Worm (Caenorhabditis elegans) whole organism, L2 larva: ENCODE measurements around the gene F45D3.4.

Experiments used
- F13H6.1 ChIP-seq: sonication (generic microtip); optimal IDR thresholded peaks from 2 replicates; lab custom pipeline; 2016; ENCODE audit warnings: missing genetic modification characterization, missing compliant biosample characterization
- R02D3.7 ChIP-seq: fragments of 150-350 bp; optimal IDR thresholded peaks from 2 replicates; lab custom pipeline; 2014; ENCODE audit warnings: missing biosample characterization, missing genetic modification characterization
- Y55F3AM.14 ChIP-seq: fragments of 200-800 bp; sonication (Bioruptor generic); optimal IDR thresholded peaks from 2 replicates; lab custom pipeline; 2018; ENCODE audit warnings: mild to moderate bottlenecking, missing genetic modification characterization, missing compliant biosample characterization
- ZK546.5 ChIP-seq: sonication (generic microtip); optimal IDR thresholded peaks from 2 replicates; lab custom pipeline; 2017; ENCODE audit warnings: missing biosample characterization, missing genetic modification characterization
- alr-1 ChIP-seq: fragments of 150-350 bp; optimal IDR thresholded peaks from 2 replicates; lab custom pipeline; 2014; ENCODE audit warnings: missing biosample characterization, missing genetic modification characterization
- aly-2 ChIP-seq: fragments of 150-350 bp; optimal IDR thresholded peaks from 2 replicates; lab custom pipeline; 2014; ENCODE audit warnings: missing biosample characterization, missing genetic modification characterization
- blmp-1 ChIP-seq: sonication (generic microtip); optimal IDR thresholded peaks from 2 replicates; lab custom pipeline; 2017; ENCODE audit warnings: missing genetic modification characterization, mild to moderate bottlenecking, missing compliant biosample characterization, antibody characterized with exemption, moderate library complexity; ENCODE audit not compliant: insufficient read depth
- ceh-16 ChIP-seq: fragments of 150-350 bp; optimal IDR thresholded peaks from 2 replicates; lab custom pipeline; 2014; ENCODE audit warnings: missing biosample characterization, missing genetic modification characterization
- ceh-82 ChIP-seq: fragments of 150-350 bp; optimal IDR thresholded peaks from 2 replicates; lab custom pipeline; 2014; ENCODE audit warnings: missing biosample characterization, missing genetic modification characterization
- crh-2 ChIP-seq: sonication (generic microtip); optimal IDR thresholded peaks from 2 replicates; lab custom pipeline; 2017; ENCODE audit warnings: missing biosample characterization, missing genetic modification characterization
- dmd-4 ChIP-seq: sonication (generic microtip); optimal IDR thresholded peaks from 2 replicates; lab custom pipeline; 2017; ENCODE audit warnings: missing biosample characterization, missing genetic modification characterization
- egl-27 ChIP-seq: sonication (generic microtip); optimal IDR thresholded peaks from 3 replicates; lab custom pipeline; 2017; ENCODE audit warnings: missing biosample characterization, missing genetic modification reagents, missing genetic modification characterization
- elt-1 ChIP-seq: fragments of 150-350 bp; optimal IDR thresholded peaks from 2 replicates; lab custom pipeline; 2014; ENCODE audit warnings: missing biosample characterization, missing genetic modification characterization
- elt-3 ChIP-seq: sonication (generic microtip); optimal IDR thresholded peaks from 2 replicates; lab custom pipeline; 2017; ENCODE audit warnings: missing biosample characterization, missing genetic modification characterization
- fos-1 ChIP-seq: fragments of 150-350 bp; optimal IDR thresholded peaks from 2 replicates; lab custom pipeline; 2014; ENCODE audit warnings: missing biosample characterization, missing genetic modification characterization
- lin-11 ChIP-seq: fragments of 150-350 bp; sonication (generic microtip); optimal IDR thresholded peaks from 2 replicates; lab custom pipeline; 2014; ENCODE audit warnings: missing biosample characterization, missing genetic modification characterization, inconsistent platforms, mixed read lengths
- lin-13 ChIP-seq: fragments of 150-350 bp; optimal IDR thresholded peaks from 2 replicates; lab custom pipeline; 2014; ENCODE audit warnings: missing biosample characterization, missing genetic modification reagents, missing genetic modification characterization
- lsy-2 ChIP-seq, 2 experiments: fragments of 150-350 bp in 1 of 2; sonication (generic microtip) in 1 of 2; optimal IDR thresholded peaks; 2 replicates each; lab custom pipeline; 2014 to 2017; ENCODE audit warnings: missing biosample characterization in 2 of 2, missing genetic modification characterization in 2 of 2
- mab-5 ChIP-seq: fragments of 150-350 bp; optimal IDR thresholded peaks from 2 replicates; lab custom pipeline; 2014; ENCODE audit warnings: missing biosample characterization, missing genetic modification characterization
- mbf-1 ChIP-seq: sonication (generic microtip); optimal IDR thresholded peaks from 2 replicates; lab custom pipeline; 2017; ENCODE audit warnings: missing biosample characterization, missing genetic modification characterization
- mdl-1 ChIP-seq, 2 experiments: fragments of 150-350 bp in 1 of 2; sonication (generic microtip) in 1 of 2; optimal IDR thresholded peaks; 2 replicates each; lab custom pipeline; 2017; ENCODE audit warnings: missing biosample characterization in 2 of 2, missing genetic modification characterization in 2 of 2
- nhr-10 ChIP-seq: sonication (generic microtip); optimal IDR thresholded peaks from 2 replicates; lab custom pipeline; 2017; ENCODE audit warnings: missing biosample characterization, missing genetic modification characterization
- nhr-11 ChIP-seq: fragments of 150-350 bp; optimal IDR thresholded peaks from 2 replicates; lab custom pipeline; 2014; ENCODE audit warnings: missing biosample characterization, missing genetic modification characterization
- nhr-12 ChIP-seq: fragments of 150-350 bp; optimal IDR thresholded peaks from 2 replicates; lab custom pipeline; 2014; ENCODE audit warnings: missing biosample characterization, missing genetic modification characterization
- nhr-21 ChIP-seq: fragments of 150-350 bp; optimal IDR thresholded peaks from 2 replicates; lab custom pipeline; 2014; ENCODE audit warnings: missing biosample characterization, missing genetic modification characterization
- nhr-23 ChIP-seq: fragments of 150-350 bp; optimal IDR thresholded peaks from 2 replicates; lab custom pipeline; 2014; ENCODE audit warnings: missing biosample characterization, missing genetic modification reagents, missing genetic modification characterization
- nhr-237 ChIP-seq: fragments of 150-350 bp; optimal IDR thresholded peaks from 2 replicates; lab custom pipeline; 2014; ENCODE audit warnings: missing biosample characterization, missing genetic modification characterization
- nhr-25 ChIP-seq: fragments of 150-350 bp; sonication (generic microtip); optimal IDR thresholded peaks from 3 replicates; lab custom pipeline; 2014; ENCODE audit warnings: missing biosample characterization, missing genetic modification characterization
- nhr-6 ChIP-seq: fragments of 150-350 bp; optimal IDR thresholded peaks from 2 replicates; lab custom pipeline; 2014; ENCODE audit warnings: missing biosample characterization, missing genetic modification characterization
- nhr-77 ChIP-seq: fragments of 150-350 bp; optimal IDR thresholded peaks from 2 replicates; lab custom pipeline; 2014; ENCODE audit warnings: missing biosample characterization, missing genetic modification characterization
- peb-1 ChIP-seq: fragments of 150-350 bp; optimal IDR thresholded peaks from 2 replicates; lab custom pipeline; 2014; ENCODE audit warnings: missing biosample characterization, missing genetic modification characterization
- sem-4 ChIP-seq: fragments of 150-350 bp; optimal IDR thresholded peaks from 2 replicates; lab custom pipeline; 2014; ENCODE audit warnings: missing biosample characterization, missing genetic modification reagents, missing genetic modification characterization
- skn-1 ChIP-seq: sonication (generic microtip); optimal IDR thresholded peaks from 2 replicates; lab custom pipeline; 2017; ENCODE audit warnings: missing biosample characterization, missing genetic modification characterization
- sma-3 ChIP-seq: sonication (generic microtip); optimal IDR thresholded peaks from 2 replicates; lab custom pipeline; 2016; ENCODE audit warnings: missing genetic modification reagents, missing genetic modification characterization, missing compliant biosample characterization
- sma-9 ChIP-seq, 2 experiments: fragments of 150-350 bp in 1 of 2; sonication (generic microtip) in 1 of 2; optimal IDR thresholded peaks; 2 replicates each; lab custom pipeline; 2014 to 2016; ENCODE audit warnings: missing genetic modification characterization in 2 of 2, mild to moderate bottlenecking in 1 of 2, missing biosample characterization in 1 of 2, missing compliant biosample characterization in 1 of 2, missing genetic modification reagents in 1 of 2, moderate library complexity in 1 of 2
- snpc-4 ChIP-seq: fragments of 150-350 bp; optimal IDR thresholded peaks from 2 replicates; lab custom pipeline; 2014; ENCODE audit warnings: missing biosample characterization, missing genetic modification characterization
- unc-39 ChIP-seq: fragments of 150-350 bp; optimal IDR thresholded peaks from 2 replicates; lab custom pipeline; 2014; ENCODE audit warnings: missing biosample characterization, missing genetic modification characterization
- unc-55 ChIP-seq: fragments of 150-350 bp; sonication (generic microtip); optimal IDR thresholded peaks from 3 replicates; lab custom pipeline; 2014; ENCODE audit warnings: missing biosample characterization, missing genetic modification reagents, missing genetic modification characterization
- unc-62 ChIP-seq: fragments of 150-350 bp; optimal IDR thresholded peaks from 2 replicates; lab custom pipeline; 2014; ENCODE audit warnings: missing biosample characterization, missing genetic modification reagents, missing genetic modification characterization
- zag-1 ChIP-seq: fragments of 150-350 bp; optimal IDR thresholded peaks from 2 replicates; lab custom pipeline; 2014; ENCODE audit warnings: missing biosample characterization, missing genetic modification characterization
- ztf-1 ChIP-seq: fragments of 200-800 bp; sonication (Bioruptor generic); conservative IDR thresholded peaks from 2 replicates; pipeline ENCODE4 v1.3.6; 2022; ENCODE audit warnings: missing genetic modification characterization, missing compliant biosample characterization
- ztf-11 ChIP-seq: sonication (generic microtip); optimal IDR thresholded peaks from 2 replicates; lab custom pipeline; 2017; ENCODE audit warnings: missing biosample characterization, missing genetic modification characterization
- ztf-4 ChIP-seq: fragments of 150-350 bp; optimal IDR thresholded peaks from 2 replicates; lab custom pipeline; 2014; ENCODE audit warnings: missing biosample characterization, missing genetic modification characterization

Gene F45D3.4

DNA sequence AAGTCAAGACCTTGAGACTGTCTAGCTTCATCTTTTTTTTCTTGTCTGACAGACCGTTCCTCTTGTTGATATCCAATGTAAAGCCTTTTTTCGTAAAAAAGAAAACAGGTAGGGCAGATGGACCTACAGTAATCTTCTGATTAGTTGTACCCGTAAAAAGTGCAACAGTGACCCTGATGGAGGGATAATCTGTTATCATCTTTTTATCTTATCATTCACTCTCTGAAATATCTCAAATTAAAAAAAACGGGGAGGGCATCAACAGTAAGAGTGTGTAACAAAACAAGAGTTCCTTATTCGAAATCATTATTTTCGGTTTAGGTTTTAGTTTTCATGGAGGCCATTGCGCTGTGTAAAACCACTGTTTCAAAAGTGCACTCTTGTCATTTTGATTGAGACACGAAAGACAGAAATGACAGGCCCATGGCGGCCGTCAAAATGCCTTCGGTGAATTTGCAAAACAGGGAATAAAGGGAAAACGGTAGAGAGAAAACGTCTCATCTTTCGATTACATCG is 19.3 kb downstream of the F45D3.4 start:
- TF ChIP-seq ztf-11 (tag; lab: Kevin White, UChicago) (no peak), aly-2 (tag; lab: Kevin White, UChicago) (no peak), alr-1 (tag; lab: Kevin White, UChicago) (no peak), snpc-4 (no peak), sem-4 (tag; lab: Kevin White, UChicago) (no peak), elt-1 (tag; lab: Kevin White, UChicago) (no peak), sma-3 (peak; percentile 63), crh-2 (tag; lab: Kevin White, UChicago) (peak; percentile 13), F13H6.1 (tag; lab: Kevin White, UChicago) (no peak), unc-39 (tag; lab: Kevin White, UChicago) (no peak), R02D3.7 (no peak), ztf-4 (tag; lab: Kevin White, UChicago) (no peak), peb-1 (tag; lab: Kevin White, UChicago) (no peak), mab-5 (tag; lab: Kevin White, UChicago) (no peak), nhr-11 (no peak), nhr-6 (tag; lab: Kevin White, UChicago) (no peak), ztf-1 (no peak), lin-13 (GFP tag; lab: Kevin White, UChicago) (no peak), fos-1 (tag; lab: Kevin White, UChicago) (peak; percentile 8), ceh-16 (tag; lab: Kevin White, UChicago) (peak; percentile 23), egl-27 (tag; lab: Kevin White, UChicago) (peak; percentile 12), lin-11 (tag; lab: Kevin White, UChicago) (no peak), nhr-21 (peak; percentile 20), nhr-237 (no peak), sma-9 (GFP tag; optimal IDR thresholded peaks at IDR 0.05; lab: Kevin White, UChicago) (peak; percentile 44), sma-9 (tag; optimal IDR thresholded peaks at IDR 0.05; lab: Kevin White, UChicago) (no peak), zag-1 (tag; lab: Kevin White, UChicago) (no peak), ZK546.5 (tag; lab: Kevin White, UChicago) (no peak), nhr-23 (tag; lab: Kevin White, UChicago) (no peak), nhr-10 (tag; lab: Kevin White, UChicago) (no peak), unc-55 (GFP tag; lab: Kevin White, UChicago) (no peak), nhr-12 (tag; lab: Kevin White, UChicago) (no peak), Y55F3AM.14 (no peak), unc-62 (GFP tag; lab: Kevin White, UChicago) (no peak), ceh-82 (no peak), lsy-2 (tag; optimal IDR thresholded peaks at IDR 0.05; lab: Kevin White, UChicago) (peak in 1 of 2 experiments; percentile 41), mbf-1 (no peak), nhr-25 (peak; percentile 63), mdl-1 (tag; optimal IDR thresholded peaks at IDR 0.05; lab: Kevin White, UChicago) (no peak), nhr-77 (tag; lab: Kevin White, UChicago) (no peak), dmd-4 (tag; lab: Kevin White, UChicago) (no peak), elt-3 (tag; lab: Kevin White, UChicago) (no peak), skn-1 (tag; lab: Kevin White, UChicago) (no peak), blmp-1 (tag; lab: Kevin White, UChicago) (peak; percentile 88)

DNA sequence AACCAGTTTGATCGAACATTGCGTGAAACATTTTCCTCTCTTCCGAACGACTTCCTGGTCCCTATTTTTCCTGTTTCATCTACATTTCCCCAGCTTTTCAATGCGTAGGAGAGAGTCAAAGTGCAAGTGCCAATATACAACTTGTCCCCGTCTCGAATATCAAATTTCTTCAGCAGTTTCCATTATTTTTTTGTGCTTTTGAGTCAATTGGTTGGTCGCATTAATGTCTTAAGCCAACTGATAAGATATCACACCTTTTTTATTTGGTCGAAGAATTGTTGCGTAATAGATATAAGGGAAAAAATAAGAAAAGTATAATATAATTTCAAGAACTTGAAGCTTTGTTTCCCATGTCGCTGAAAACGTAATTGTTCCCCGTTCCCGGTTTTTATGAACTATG is 20.6 kb downstream of the F45D3.4 start:
- TF ChIP-seq nhr-25 (no peak), fos-1 (tag; lab: Kevin White, UChicago) (peak; percentile 66)
